Worm (Caenorhabditis elegans) whole organism, L4 larva: ENCODE results near the gene W02H5.19.
A peak's percentile ranks its signal among the peaks of the same experiment; 100 is the strongest.

Experiments used
- Y5F2A.4 ChIP-seq: fragments of 200-800 bp; sonication (Bioruptor generic); optimal IDR thresholded peaks from 2 replicates; lab custom pipeline; 2018; ENCODE audit warnings: mild to moderate bottlenecking, missing genetic modification characterization, missing compliant biosample characterization
- ama-1 ChIP-seq: fragments of 150-350 bp; optimal IDR thresholded peaks from 2 replicates; lab custom pipeline; 2014; ENCODE audit warnings: inconsistent platforms, mixed read lengths
- ceh-20 ChIP-seq: fragments of 200-800 bp; sonication (Bioruptor generic); IDR thresholded peaks from 2 replicates; pipeline ENCODE4 v1.3.6; 2022; ENCODE audit warnings: missing genetic modification reagents, missing genetic modification characterization, missing compliant biosample characterization
- dmd-6 ChIP-seq: fragments of 200-800 bp; sonication (Bioruptor generic); IDR thresholded peaks from 2 replicates; pipeline ENCODE4 v1.3.6; 2022; ENCODE audit warnings: missing genetic modification reagents, missing genetic modification characterization, missing compliant biosample characterization
- egl-27 ChIP-seq: sonication (generic microtip); optimal IDR thresholded peaks from 3 replicates; lab custom pipeline; 2017; ENCODE audit warnings: missing biosample characterization, missing genetic modification reagents, missing genetic modification characterization
- jun-1 ChIP-seq: fragments of 150-350 bp; optimal IDR thresholded peaks from 2 replicates; lab custom pipeline; 2014; ENCODE audit warnings: missing biosample characterization, missing genetic modification reagents, missing genetic modification characterization
- nhr-237 ChIP-seq: sonication (generic microtip); optimal IDR thresholded peaks from 2 replicates; lab custom pipeline; 2017; ENCODE audit warnings: missing biosample characterization, missing genetic modification characterization
- skn-1 ChIP-seq: fragments of 150-350 bp; optimal IDR thresholded peaks from 2 replicates; lab custom pipeline; 2014; ENCODE audit warnings: missing biosample characterization, missing genetic modification characterization
- unc-39 ChIP-seq: sonication (generic microtip); optimal IDR thresholded peaks from 2 replicates; lab custom pipeline; 2017; ENCODE audit warnings: missing biosample characterization, missing genetic modification characterization

ce11 chrV:2664525-2665053 is 25.9 kb downstream of the W02H5.19 start, which contains the start of gene ndx-2:
- TF ChIP-seq unc-39 (tag; lab: Kevin White, UChicago) (no peak), nhr-237 (tag; lab: Kevin White, UChicago) (no peak), skn-1 (tag; lab: Kevin White, UChicago) (no peak), ceh-20 (GFP tag; lab: Robert Waterston, UW) (no peak), ama-1 (lab: Kevin White, UChicago) (no peak), egl-27 (no peak), Y5F2A.4 (peak; percentile 41), dmd-6 (peak; percentile 57), jun-1 (tag; lab: Kevin White, UChicago) (no peak)
